Fruit fly (Drosophila melanogaster): ENCODE results near the gene Pli.

- no peak for TF ChIP-seq gcm2 (GFP tag; optimal IDR thresholded peaks at IDR 0.05)
- no peak for TF ChIP-seq CG10431 (GFP tag; optimal IDR thresholded peaks at IDR 0.05)
- TF ChIP-seq sna (GFP tag; IDR thresholded peaks at IDR 0.05; ENCODE audit: partially characterized antibody), result no peak
- no peak for TF ChIP-seq bcd (GFP tag; optimal IDR thresholded peaks at IDR 0.05)
- no peak for TF ChIP-seq Hsf (GFP tag; optimal IDR thresholded peaks at IDR 0.05)
- no peak for TF ChIP-seq nmo (GFP tag; optimal IDR thresholded peaks at IDR 0.05)
- no peak for TF ChIP-seq CG6272 (GFP tag; IDR thresholded peaks at IDR 0.05)
- 0 out of 2 replicates have a peak, but pooled peaks have one; percentile 37 for TF ChIP-seq NFAT (GFP tag; IDR thresholded peaks at IDR 0.05)
Measured at dm6 chr3R:23912349-23912748, 22.5 kb upstream of the Pli start.

Data from whole organism, embryonic.